Worm (Caenorhabditis elegans) whole organism, L4/young adult: ENCODE measurements around the gene T24A6.20.

ENCODE experiments used
- W03F9.2 ChIP-seq: fragments of 150-350 bp; optimal IDR thresholded peaks from 2 replicates; lab custom pipeline; 2014; ENCODE audit warnings: missing biosample characterization, missing genetic modification characterization
- dao-5 ChIP-seq: sonication (generic microtip); optimal IDR thresholded peaks from 2 replicates; lab custom pipeline; 2016; ENCODE audit warnings: missing genotype, missing genetic modification characterization, moderate library complexity, missing compliant biosample characterization
- him-1 ChIP-seq: sonication (generic microtip); optimal IDR thresholded peaks from 2 replicates; lab custom pipeline; 2016; ENCODE audit warnings: missing genotype, missing genetic modification reagents, missing genetic modification characterization, missing compliant biosample characterization

ce11 chrV:3592099-3592498 is 39.2 kb downstream of the T24A6.20 start, which contains the start of gene T22F3.12:
- TF ChIP-seq dao-5 = no peak
- no peak for TF ChIP-seq W03F9.2 (tag; lab: Kevin White, UChicago)
- TF ChIP-seq him-1 (tag; lab: Kevin White, UChicago) = no peak
